Worm (Caenorhabditis elegans) whole organism, L2 larva: ENCODE data around the gene ergi-2.

Source experiments
- mdl-1 ChIP-seq, 2 experiments: fragments of 150-350 bp in 1 of 2; sonication (generic microtip) in 1 of 2; optimal IDR thresholded peaks; 2 replicates each; lab custom pipeline; 2017; ENCODE audit warnings: missing biosample characterization in 2 of 2, missing genetic modification characterization in 2 of 2
- nhr-11 ChIP-seq: fragments of 150-350 bp; optimal IDR thresholded peaks from 2 replicates; lab custom pipeline; 2014; ENCODE audit warnings: missing biosample characterization, missing genetic modification characterization
- nhr-237 ChIP-seq: fragments of 150-350 bp; optimal IDR thresholded peaks from 2 replicates; lab custom pipeline; 2014; ENCODE audit warnings: missing biosample characterization, missing genetic modification characterization
- sma-3 ChIP-seq: sonication (generic microtip); optimal IDR thresholded peaks from 2 replicates; lab custom pipeline; 2016; ENCODE audit warnings: missing genetic modification reagents, missing genetic modification characterization, missing compliant biosample characterization

- TF ChIP-seq nhr-11 (tag; lab: Kevin White, UChicago) (no peak), sma-3 (GFP tag; lab: Kevin White, UChicago) (no peak), mdl-1 (tag; optimal IDR thresholded peaks at IDR 0.05; lab: Kevin White, UChicago) (no peak), nhr-237 (tag; lab: Kevin White, UChicago) (no peak)
Observed at ce11 chrX:14957176-14957575, 49.9 kb downstream of the ergi-2 start.
